Worm (Caenorhabditis elegans) whole organism, L1 larva: ENCODE measurements around the gene glrx-21.

Experiments
- ama-1 ChIP-seq: fragments of 150-350 bp; optimal IDR thresholded peaks from 2 replicates; lab custom pipeline; 2014
- lin-39 ChIP-seq: fragments of 150-350 bp; optimal IDR thresholded peaks from 2 replicates; lab custom pipeline; 2014; ENCODE audit warnings: missing biosample characterization, missing genetic modification reagents, missing genetic modification characterization
- nhr-11 ChIP-seq: fragments of 150-350 bp; optimal IDR thresholded peaks from 2 replicates; lab custom pipeline; 2014; ENCODE audit warnings: missing biosample characterization, missing genetic modification characterization
- nhr-12 ChIP-seq: sonication (generic microtip); optimal IDR thresholded peaks from 2 replicates; lab custom pipeline; 2017; ENCODE audit warnings: missing biosample characterization, missing genetic modification characterization
- nhr-77 ChIP-seq: fragments of 150-350 bp; optimal IDR thresholded peaks from 2 replicates; lab custom pipeline; 2014; ENCODE audit warnings: missing biosample characterization, missing genetic modification characterization
- nhr-90 ChIP-seq: sonication (generic microtip); optimal IDR thresholded peaks from 2 replicates; lab custom pipeline; 2016; ENCODE audit warnings: mild to moderate bottlenecking, missing genetic modification characterization, missing compliant biosample characterization; ENCODE audit not compliant: poor library complexity
- tbx-2 ChIP-seq: sonication (generic microtip); optimal IDR thresholded peaks from 2 replicates; lab custom pipeline; 2016; ENCODE audit warnings: missing genetic modification characterization, missing compliant biosample characterization
- ztf-11 ChIP-seq, 2 experiments: sonication (generic microtip); optimal IDR thresholded peaks; 2 replicates each; lab custom pipeline; 2016 to 2017; ENCODE audit warnings: missing genetic modification characterization in 2 of 2, missing biosample characterization in 1 of 2, missing compliant biosample characterization in 1 of 2
- ztf-4 ChIP-seq: fragments of 150-350 bp; optimal IDR thresholded peaks from 2 replicates; lab custom pipeline; 2014; ENCODE audit warnings: missing biosample characterization, missing genetic modification characterization

DNA sequence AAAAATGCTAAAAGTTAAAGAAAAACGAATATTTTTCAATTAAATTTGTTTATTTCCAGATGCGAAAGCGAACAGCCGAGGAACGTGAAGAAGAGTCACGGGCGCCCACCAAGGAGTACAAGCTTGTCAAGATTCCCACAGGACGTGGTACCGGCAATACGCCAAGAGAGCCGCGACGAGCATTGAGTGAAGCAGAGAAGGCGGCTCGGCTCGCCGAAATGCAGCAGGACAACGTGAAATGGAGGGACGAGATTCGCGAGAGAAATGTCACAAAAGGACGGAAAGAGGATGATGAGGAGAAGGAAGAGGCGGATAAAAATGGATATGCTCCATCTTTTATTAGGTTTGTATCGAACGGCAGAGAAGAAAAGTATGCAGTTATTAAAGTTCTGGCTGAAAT, 35.5 kb downstream of the glrx-21 start:
- TF ChIP-seq nhr-77 (no peak), ztf-11 (tag; optimal IDR thresholded peaks at IDR 0.05; lab: Kevin White, UChicago) (no peak), nhr-90 (tag; lab: Kevin White, UChicago) (no peak), ztf-4 (tag; lab: Kevin White, UChicago) (no peak), lin-39 (tag; lab: Kevin White, UChicago) (no peak), ama-1 (lab: Kevin White, UChicago) (no peak), tbx-2 (no peak), nhr-11 (tag; lab: Kevin White, UChicago) (no peak), nhr-12 (no peak)
